Fruit fly (Drosophila melanogaster) whole organism, adult: Measurements from ENCODE around the gene ND-49L.

Source experiments
- Mnt ChIP-seq: fragments of 200-800 bp; sonication (Bioruptor generic); optimal IDR thresholded peaks from 2 replicates; lab custom pipeline; 2016; ENCODE audit warnings: missing biosample characterization, mild to moderate bottlenecking, missing genetic modification characterization
- kay ChIP-seq: fragments of 200-800 bp; sonication (Bioruptor generic); peaks from one replicate; lab custom pipeline; 2016; ENCODE audit warnings: missing biosample characterization, missing genetic modification characterization, borderline replicate concordance

- no peak for TF ChIP-seq kay (GFP tag; lab: Kevin White, UChicago)
- no peak for TF ChIP-seq Mnt (GFP tag; lab: Kevin White, UChicago)
Observed at dm6 chr3R:25321681-25322080, 36.4 kb upstream of the ND-49L start.
